Worm (Caenorhabditis elegans) whole organism, L3 larva: ENCODE measurements around the gene srlf-21.

Experiments
- ceh-28 ChIP-seq: fragments of 150-350 bp; optimal IDR thresholded peaks from 2 replicates; lab custom pipeline; 2014; ENCODE audit warnings: missing biosample characterization, missing genetic modification reagents, missing genetic modification characterization
- daf-12 ChIP-seq: fragments of 150-350 bp; optimal IDR thresholded peaks from 2 replicates; lab custom pipeline; 2014; ENCODE audit warnings: missing biosample characterization, missing genetic modification reagents, missing genetic modification characterization
- mdl-1 ChIP-seq: fragments of 150-350 bp; optimal IDR thresholded peaks from 2 replicates; lab custom pipeline; 2014; ENCODE audit warnings: missing biosample characterization, missing genetic modification characterization
- nhr-237 ChIP-seq: fragments of 150-350 bp; optimal IDR thresholded peaks from 2 replicates; lab custom pipeline; 2014; ENCODE audit warnings: missing biosample characterization, missing genetic modification characterization
- nhr-25 ChIP-seq: sonication (generic microtip); optimal IDR thresholded peaks from 2 replicates; lab custom pipeline; 2017; ENCODE audit warnings: missing biosample characterization, missing genetic modification characterization
- tbx-2 ChIP-seq: sonication (generic microtip); optimal IDR thresholded peaks from 2 replicates; lab custom pipeline; 2016; ENCODE audit warnings: mild to moderate bottlenecking, missing genetic modification characterization, missing compliant biosample characterization
- ztf-11 ChIP-seq: fragments of 150-350 bp; optimal IDR thresholded peaks from 2 replicates; lab custom pipeline; 2014; ENCODE audit warnings: missing biosample characterization, missing genetic modification characterization
- ztf-4 ChIP-seq: fragments of 150-350 bp; optimal IDR thresholded peaks from 2 replicates; lab custom pipeline; 2014; ENCODE audit warnings: missing biosample characterization, missing genetic modification characterization

DNA sequence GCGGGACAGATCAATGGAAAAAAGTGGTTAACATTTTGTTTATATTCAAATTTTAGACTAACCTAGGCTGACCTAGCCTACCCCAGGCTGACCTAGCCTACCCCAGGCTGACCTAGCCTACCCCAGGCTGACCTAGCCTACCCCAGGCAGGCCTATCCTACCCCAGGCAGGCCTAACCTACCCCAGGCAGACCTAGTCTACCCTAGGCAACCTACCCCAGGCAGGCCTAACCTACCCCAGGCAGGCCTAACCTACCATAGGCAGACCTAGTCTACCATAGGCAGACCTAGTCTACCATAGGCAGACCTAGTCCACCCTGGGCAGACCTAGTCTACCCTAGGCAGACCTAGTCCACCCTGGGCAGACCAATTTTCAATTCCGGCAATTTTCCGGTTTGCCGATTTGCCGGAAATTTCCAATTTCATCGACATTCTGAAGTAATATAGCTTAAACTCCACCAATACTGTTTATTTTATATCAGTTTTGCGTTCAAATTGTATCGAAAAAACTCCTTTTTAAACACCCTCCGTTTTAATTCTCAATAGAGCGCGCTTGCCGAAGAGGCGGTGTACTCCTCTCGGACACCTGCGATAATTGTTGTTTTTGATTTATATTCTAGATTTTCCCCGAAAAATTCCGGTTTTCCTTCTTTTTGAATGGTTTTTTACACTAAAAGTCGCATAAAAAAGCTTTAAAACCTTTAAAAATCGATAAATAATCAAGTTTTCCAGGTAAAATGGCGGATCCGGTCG is 14.1 kb upstream of the srlf-21 start, which contains the start of gene trm-2A:
- TF ChIP-seq daf-12 (tag; lab: Kevin White, UChicago) (no peak), ceh-28 (tag; lab: Kevin White, UChicago) (peak; percentile 47), nhr-237 (no peak), nhr-25 (tag; lab: Kevin White, UChicago) (peak; percentile 56), mdl-1 (tag; lab: Kevin White, UChicago) (no peak), ztf-11 (tag; lab: Kevin White, UChicago) (no peak), ztf-4 (tag; lab: Kevin White, UChicago) (no peak), tbx-2 (tag; lab: Kevin White, UChicago) (peak; percentile 4)
